Worm (Caenorhabditis elegans): Measurements from ENCODE around the gene dyrb-1.

Gene dyrb-1

ce11 chrII:9114972-9115371 is 8.0 kb upstream of the dyrb-1 start:
- TF ChIP-seq zag-1 (tag; optimal IDR thresholded peaks at IDR 0.05) (no peak), nhr-85 (tag) (peak; percentile 34)

ce11 chrII:9113759-9114158 is 6.8 kb upstream of the dyrb-1 start:
- TF ChIP-seq aly-2 (tag; optimal IDR thresholded peaks at IDR 0.05): no peak
- TF ChIP-seq blmp-1 (tag; optimal IDR thresholded peaks at IDR 0.05): peak; percentile 60
- TF ChIP-seq nhr-76 (tag; optimal IDR thresholded peaks at IDR 0.05): no peak
- no peak for TF ChIP-seq unc-62 (GFP tag; optimal IDR thresholded peaks at IDR 0.05)
- no peak for TF ChIP-seq unc-86 (tag; optimal IDR thresholded peaks at IDR 0.05)
- no peak for TF ChIP-seq fos-1 (tag; optimal IDR thresholded peaks at IDR 0.05)
- peak; percentile 19 for TF ChIP-seq nhr-71 (tag; optimal IDR thresholded peaks at IDR 0.05)
- peak; percentile 61 for TF ChIP-seq nhr-85 (tag)
- TF ChIP-seq mep-1 (tag; optimal IDR thresholded peaks at IDR 0.05): no peak
- no peak for TF ChIP-seq unc-30 (tag; optimal IDR thresholded peaks at IDR 0.05)
- no peak for TF ChIP-seq unc-98 (GFP tag; IDR thresholded peaks at IDR 0.05)
- TF ChIP-seq lin-13 (GFP tag; optimal IDR thresholded peaks at IDR 0.05): no peak
- TF ChIP-seq lin-35 (GFP tag; optimal IDR thresholded peaks at IDR 0.05): peak in 1 of 2 experiments; percentile 57
- TF ChIP-seq mab-9 (GFP tag; IDR thresholded peaks at IDR 0.05): no peak
- no peak for TF ChIP-seq nhr-28 (tag; optimal IDR thresholded peaks at IDR 0.05)
- peak; percentile 8 for TF ChIP-seq snu-23 (GFP tag; optimal IDR thresholded peaks at IDR 0.05)
- TF ChIP-seq elt-3 (tag; optimal IDR thresholded peaks at IDR 0.05): peak in 1 of 6 experiments; percentile 45
- TF ChIP-seq rnt-1 (tag; optimal IDR thresholded peaks at IDR 0.05): no peak
- peak; percentile 45 for TF ChIP-seq lin-14 (GFP tag; optimal IDR thresholded peaks at IDR 0.05)
- TF ChIP-seq egl-13 (tag; optimal IDR thresholded peaks at IDR 0.05): no peak
- peak; percentile 5 for TF ChIP-seq tbx-2 (tag; optimal IDR thresholded peaks at IDR 0.05)
- no peak for TF ChIP-seq nhr-11 (tag; optimal IDR thresholded peaks at IDR 0.05)
- peak; percentile 3 for TF ChIP-seq unc-130 (tag; optimal IDR thresholded peaks at IDR 0.05)
- TF ChIP-seq nhr-12 (tag; optimal IDR thresholded peaks at IDR 0.05): no peak
- no peak for TF ChIP-seq sox-4 (tag; optimal IDR thresholded peaks at IDR 0.05)
- TF ChIP-seq ces-1 (GFP tag; optimal IDR thresholded peaks at IDR 0.05): no peak
- TF ChIP-seq pag-3 (tag; optimal IDR thresholded peaks at IDR 0.05; ENCODE audit: borderline replicate concordance, insufficient read depth): no peak
- TF ChIP-seq sup-37 (GFP tag; optimal IDR thresholded peaks at IDR 0.05): no peak
- TF ChIP-seq nhr-20 (tag; optimal IDR thresholded peaks at IDR 0.05): peak; percentile 2
- peak; percentile 3 to 54 for TF ChIP-seq lsy-2 (tag; optimal IDR thresholded peaks at IDR 0.05)
- TF ChIP-seq mef-2 (tag; optimal IDR thresholded peaks at IDR 0.05): no peak
- no peak for TF ChIP-seq grh-1 (GFP tag; IDR thresholded peaks at IDR 0.05)
- TF ChIP-seq ceh-8 (GFP tag; optimal IDR thresholded peaks at IDR 0.05): no peak
- no peak for TF ChIP-seq lin-39 (tag; optimal IDR thresholded peaks at IDR 0.05)
- peak in 2 of 3 experiments; percentile 2 to 10 for TF ChIP-seq dpl-1 (GFP tag; optimal IDR thresholded peaks at IDR 0.05)
- no peak for TF ChIP-seq nhr-237 (tag; optimal IDR thresholded peaks at IDR 0.05)
- TF ChIP-seq C34B4.2 (tag; optimal IDR thresholded peaks at IDR 0.05): no peak
- no peak for TF ChIP-seq irx-1 (tag; optimal IDR thresholded peaks at IDR 0.05)
- TF ChIP-seq jun-1 (tag; optimal IDR thresholded peaks at IDR 0.05): no peak
- no peak for TF ChIP-seq xbp-1 (tag; optimal IDR thresholded peaks at IDR 0.05)
- no peak for TF ChIP-seq efl-3 (GFP tag; optimal IDR thresholded peaks at IDR 0.05)
- TF ChIP-seq hlh-17 (GFP tag; optimal IDR thresholded peaks at IDR 0.05; ENCODE audit: borderline replicate concordance): no peak
- no peak for TF ChIP-seq pqm-1 (tag; optimal IDR thresholded peaks at IDR 0.05)
- TF ChIP-seq nhr-90 (tag; optimal IDR thresholded peaks at IDR 0.05; ENCODE audit: poor library complexity): no peak
- no peak for TF ChIP-seq fkh-8 (tag; optimal IDR thresholded peaks at IDR 0.05)
- no peak for TF ChIP-seq hpl-2 (GFP tag; optimal IDR thresholded peaks at IDR 0.05)
- no peak for TF ChIP-seq sptf-1 (tag; optimal IDR thresholded peaks at IDR 0.05)
- TF ChIP-seq ets-5 (GFP tag; IDR thresholded peaks at IDR 0.05): no peak
- no peak for TF ChIP-seq ceh-82 (tag; optimal IDR thresholded peaks at IDR 0.05)
- TF ChIP-seq elt-2 (tag; optimal IDR thresholded peaks at IDR 0.05): peak; percentile 23
- no peak for TF ChIP-seq skn-1 (tag; optimal IDR thresholded peaks at IDR 0.05)
